Fruit fly (Drosophila melanogaster): ENCODE results near the gene Invadolysin.

DNA sequence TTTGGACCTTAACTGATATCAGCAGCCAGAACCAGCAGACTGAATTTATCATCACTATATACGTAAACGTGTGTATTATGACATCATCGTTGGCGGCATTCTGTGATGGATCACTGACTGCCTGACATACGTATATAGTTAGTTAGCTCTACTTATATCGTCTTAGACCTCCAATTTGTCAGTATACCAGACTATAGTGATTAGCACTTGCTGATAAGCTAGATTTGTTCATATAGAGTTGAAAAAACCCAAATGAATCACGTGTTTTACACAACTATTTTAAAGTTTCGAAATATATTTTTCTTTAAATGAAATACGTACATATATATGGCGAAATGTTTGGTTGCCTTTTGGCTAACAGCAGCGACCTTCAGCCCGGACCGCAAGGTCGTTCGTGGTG, 48.7 kb upstream of the Invadolysin start:
- no peak for TF ChIP-seq Mnt (GFP tag; optimal IDR thresholded peaks at IDR 0.05)
- TF ChIP-seq bab1 (GFP tag; optimal IDR thresholded peaks at IDR 0.05) = no peak
- TF ChIP-seq cnc (optimal IDR thresholded peaks at IDR 0.05) = no peak
- TF ChIP-seq Hr96 (GFP tag; optimal IDR thresholded peaks at IDR 0.05) = no peak
